Worm (Caenorhabditis elegans): ENCODE data around the gene C45B11.9.

C45B11.9 gene

DNA sequence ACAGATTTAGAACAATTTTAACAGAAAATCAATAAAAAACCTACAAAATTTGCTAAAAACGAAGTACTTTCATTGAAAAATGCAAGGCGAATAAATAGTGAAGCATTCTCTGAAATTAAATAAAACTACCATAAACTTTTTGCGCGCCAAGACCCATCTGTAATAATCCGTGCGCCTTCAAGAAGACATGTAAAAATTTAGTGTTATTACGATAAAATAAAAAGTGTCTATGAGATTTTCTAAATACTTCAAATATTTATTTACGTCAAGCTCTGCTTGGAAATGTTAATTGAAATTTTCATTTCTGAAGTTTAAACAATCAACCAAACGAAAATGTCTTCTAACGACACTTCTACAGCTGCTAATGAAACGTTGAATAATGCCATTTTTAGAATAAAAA lies at the start of gene C45B11.9:
C45B11.9 (plus strand) TSS at position 301 of the 400 bp plus-strand sequence.
- TF ChIP-seq bed-2 (GFP tag; IDR thresholded peaks at IDR 0.05), result no peak
- TF ChIP-seq let-607 (tag; optimal IDR thresholded peaks at IDR 0.05), result no peak
- TF ChIP-seq ceh-27 (GFP tag; optimal IDR thresholded peaks at IDR 0.05), result no peak
- TF ChIP-seq ekl-4 (GFP tag; IDR thresholded peaks at IDR 0.05), result no peak
- TF ChIP-seq nfya-1 (tag; optimal IDR thresholded peaks at IDR 0.05; ENCODE audit: borderline replicate concordance, insufficient read depth), result no peak
- TF ChIP-seq ztf-25 (GFP tag; IDR thresholded peaks at IDR 0.05), result no peak
- TF ChIP-seq unc-130 (GFP tag; optimal IDR thresholded peaks at IDR 0.05), result no peak
- no peak for TF ChIP-seq attf-3 (GFP tag; conservative IDR thresholded peaks at IDR 0.05)
- TF ChIP-seq egrh-3 (GFP tag; IDR thresholded peaks at IDR 0.05), result no peak

DNA sequence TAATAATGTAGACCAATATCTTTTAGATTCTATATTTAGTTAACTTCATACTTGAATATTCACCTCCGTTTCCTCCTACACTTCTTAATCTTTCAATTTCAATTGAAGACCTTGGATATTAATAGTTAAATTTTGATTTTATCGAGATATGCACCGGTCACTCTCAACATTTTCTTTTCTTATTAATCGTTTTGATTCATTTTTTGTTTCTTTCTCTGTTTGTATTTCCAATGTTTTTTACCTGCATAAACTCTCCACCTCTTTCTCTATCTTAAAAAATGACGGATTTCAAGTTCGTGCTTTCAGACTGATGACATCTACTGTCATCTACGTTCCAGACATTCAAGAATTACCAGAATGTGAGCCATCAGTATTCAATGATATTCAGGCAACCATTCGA lies 48.3 kb upstream of the C45B11.9 start, which contains the start of gene frpr-9:
frpr-9 (plus strand) TSS at position 301 of the 400 bp plus-strand sequence.
- TF ChIP-seq F52B5.7 (tag; optimal IDR thresholded peaks at IDR 0.05) (no peak), Y67H2A.10 (GFP tag; conservative IDR thresholded peaks at IDR 0.05) (no peak), rcor-1 (GFP tag; IDR thresholded peaks at IDR 0.05) (no peak), B0261.1 (tag; optimal IDR thresholded peaks at IDR 0.05) (no peak), somi-1 (GFP tag; optimal IDR thresholded peaks at IDR 0.05) (no peak), bed-1 (GFP tag; IDR thresholded peaks at IDR 0.05) (no peak), let-526 (GFP tag; IDR thresholded peaks at IDR 0.05) (no peak), Y56A3A.18 (GFP tag; IDR thresholded peaks at IDR 0.05) (no peak), aptf-2 (GFP tag; conservative IDR thresholded peaks at IDR 0.05) (no peak), dox-1 (GFP tag; IDR thresholded peaks at IDR 0.05) (no peak), cebp-2 (GFP tag; IDR thresholded peaks at IDR 0.05) (no peak), K11D2.4 (GFP tag; IDR thresholded peaks at IDR 0.05) (no peak), chd-7 (tag; optimal IDR thresholded peaks at IDR 0.05) (no peak)

DNA sequence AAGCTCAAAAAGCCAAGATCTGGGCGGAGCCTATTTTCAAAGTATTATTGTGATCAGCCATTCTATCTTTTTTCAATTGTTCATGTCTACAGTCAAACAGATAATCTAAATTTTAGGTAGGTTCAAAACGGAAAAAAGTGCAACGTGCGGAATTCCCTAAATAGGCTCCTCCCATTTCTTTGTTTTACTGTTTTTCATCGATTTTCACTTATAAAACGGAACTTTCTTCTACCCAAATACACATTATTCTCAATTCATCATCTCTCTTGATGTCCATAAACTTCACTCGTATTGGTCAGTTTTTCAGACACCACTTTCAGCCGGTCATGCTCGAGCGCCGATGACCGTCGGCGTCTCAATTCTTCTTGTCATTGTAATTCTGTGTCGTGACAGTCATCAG lies 41.3 kb upstream of the C45B11.9 start, which contains the start of gene F53B7.7:
F53B7.7 (plus strand) TSS at position 301 of the 400 bp plus-strand sequence.
- TF ChIP-seq Y53F4B.3 (GFP tag; IDR thresholded peaks at IDR 0.05) (no peak), B0019.2 (GFP tag; conservative IDR thresholded peaks at IDR 0.05) (no peak), dpl-1 (GFP tag; optimal IDR thresholded peaks at IDR 0.05) (no peak), T07F8.4 (tag; optimal IDR thresholded peaks at IDR 0.05) (no peak), let-607 (tag; optimal IDR thresholded peaks at IDR 0.05) (no peak), hlh-12 (tag; optimal IDR thresholded peaks at IDR 0.05) (no peak), mcd-1 (GFP tag; IDR thresholded peaks at IDR 0.05) (no peak), pbrm-1 (GFP tag; IDR thresholded peaks at IDR 0.05) (no peak), rpc-1 (optimal IDR thresholded peaks at IDR 0.05) (no peak), rpc-1 (tag; optimal IDR thresholded peaks at IDR 0.05) (no peak), Y95B8A.8 (GFP tag; IDR thresholded peaks at IDR 0.05) (no peak), attf-6 (GFP tag; IDR thresholded peaks at IDR 0.05) (no peak), F57A8.1 (GFP tag; optimal IDR thresholded peaks at IDR 0.05) (no peak), lsl-1 (GFP tag; optimal IDR thresholded peaks at IDR 0.05) (no peak), tlf-1 (GFP tag; optimal IDR thresholded peaks at IDR 0.05) (no peak)

DNA sequence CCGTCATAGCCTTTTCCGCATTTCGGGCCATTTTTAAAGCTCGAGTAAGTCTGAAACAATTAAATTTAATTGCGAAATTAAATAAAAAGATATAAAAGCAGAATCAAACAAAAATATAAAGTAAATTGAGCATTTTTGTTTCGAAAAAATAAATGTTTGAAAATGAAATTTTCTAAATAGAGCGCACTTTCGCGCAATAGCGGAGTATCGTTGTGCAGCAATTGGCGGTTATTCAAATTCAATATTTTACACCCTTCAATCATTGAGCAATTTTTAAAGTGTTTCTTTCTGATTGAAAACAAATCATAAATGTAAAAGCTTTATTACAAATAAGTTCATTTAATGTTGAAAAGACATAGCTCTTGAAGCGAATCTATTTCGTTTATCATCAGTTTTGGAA lies 39.5 kb upstream of the C45B11.9 start, which contains the start of gene isy-1:
isy-1 (minus strand) TSS at position 50 of the 400 bp plus-strand sequence.
- TF ChIP-seq die-1 (tag; optimal IDR thresholded peaks at IDR 0.05), result no peak
- TF ChIP-seq F33H1.4 (GFP tag; IDR thresholded peaks at IDR 0.05), result no peak
- TF ChIP-seq pha-4 (tag; optimal IDR thresholded peaks at IDR 0.05), result no peak
- no peak for TF ChIP-seq mxl-1 (tag; optimal IDR thresholded peaks at IDR 0.05)
- no peak for TF ChIP-seq lag-1 (GFP tag; IDR thresholded peaks at IDR 0.05)
- TF ChIP-seq somi-1 (GFP tag; optimal IDR thresholded peaks at IDR 0.05), result no peak
- TF ChIP-seq pbrm-1 (GFP tag; IDR thresholded peaks at IDR 0.05), result no peak
- TF ChIP-seq bed-2 (GFP tag; IDR thresholded peaks at IDR 0.05), result no peak
- TF ChIP-seq efl-1 (GFP tag; optimal IDR thresholded peaks at IDR 0.05), result peak; percentile 81
- TF ChIP-seq aptf-3 (GFP tag; IDR thresholded peaks at IDR 0.05), result no peak
- TF ChIP-seq zfh-2 (GFP tag; conservative IDR thresholded peaks at IDR 0.05), result no peak
- no peak for TF ChIP-seq F10E7.11 (tag; optimal IDR thresholded peaks at IDR 0.05)
- no peak for TF ChIP-seq snpc-1.1 (tag; optimal IDR thresholded peaks at IDR 0.05; ENCODE audit: insufficient read depth)
- no peak for TF ChIP-seq F39B2.1 (GFP tag; IDR thresholded peaks at IDR 0.05)
